Worm (Caenorhabditis elegans): Measurements from ENCODE around the gene ZK180.7.
A peak's percentile ranks its signal among the peaks of the same experiment; 100 is the strongest.

DNA sequence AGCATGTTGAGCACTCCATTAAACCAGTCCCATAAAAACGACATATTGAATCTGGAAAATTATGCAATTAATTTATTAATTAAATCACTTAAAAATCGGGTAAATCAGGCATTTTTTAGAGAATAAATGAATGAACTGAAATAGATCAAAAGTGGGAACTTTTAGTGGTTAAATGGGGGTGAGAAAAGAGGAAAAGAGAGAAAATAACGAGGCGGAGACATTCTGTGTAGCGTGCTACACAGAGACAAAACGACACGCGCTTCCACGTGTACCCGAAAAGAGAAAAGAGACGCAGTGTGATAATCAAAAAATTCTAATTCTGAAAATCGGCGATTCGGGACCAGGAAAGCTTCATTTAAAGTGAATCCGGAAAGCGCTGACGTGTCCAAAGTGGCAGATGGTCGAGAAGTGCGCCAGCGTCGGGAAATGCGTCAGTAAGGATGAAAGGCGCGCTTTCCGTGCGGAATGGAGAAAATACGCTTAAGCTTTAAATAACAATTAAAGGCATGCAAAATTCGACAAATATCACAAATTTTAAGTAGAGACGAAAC lies 23.0 kb downstream of the ZK180.7 start, which contains the start of gene sar-1:
- TF ChIP-seq flt-1 (GFP tag; IDR thresholded peaks at IDR 0.05) (0 out of 2 replicates have a peak, but pooled peaks have one; percentile 22), med-1 (GFP tag; optimal IDR thresholded peaks at IDR 0.05; ENCODE audit: insufficient read depth) (peak; percentile 3), ztf-29 (GFP tag; IDR thresholded peaks at IDR 0.05) (peak; percentile 75; the same call in 1 of the 2 replicates), T22C8.4 (GFP tag; IDR thresholded peaks at IDR 0.05) (no peak)
